Worm (Caenorhabditis elegans) whole organism, young adult: ENCODE measurements around the gene sma-5.

Source experiments
- C17E4.6 ChIP-seq: fragments of 200-800 bp; sonication (Bioruptor generic); IDR thresholded peaks from 2 replicates; pipeline ENCODE4 v1.3.6; 2022; ENCODE audit warnings: missing genetic modification reagents, missing genetic modification characterization, missing compliant biosample characterization
- F57C9.4 ChIP-seq: sonication (generic microtip); optimal IDR thresholded peaks from 2 replicates; lab custom pipeline; 2017; ENCODE audit warnings: mild to moderate bottlenecking, missing genetic modification characterization, missing compliant biosample characterization
- T07F8.4 ChIP-seq: sonication (generic microtip); optimal IDR thresholded peaks from 2 replicates; lab custom pipeline; 2016; ENCODE audit warnings: mild to moderate bottlenecking, missing genetic modification characterization, moderate library complexity, missing compliant biosample characterization
- Y53G8AR.9 ChIP-seq: fragments of 200-800 bp; sonication (Bioruptor generic); conservative IDR thresholded peaks from 2 replicates; pipeline ENCODE4 v1.3.6; 2022; ENCODE audit warnings: missing genetic modification reagents, missing genetic modification characterization, missing compliant biosample characterization
- Y95B8A.8 ChIP-seq: fragments of 200-800 bp; sonication (Bioruptor generic); IDR thresholded peaks from 2 replicates; pipeline ENCODE4 v1.3.6; 2022; ENCODE audit warnings: missing genetic modification reagents, missing genetic modification characterization, missing compliant biosample characterization
- ama-1 ChIP-seq, 3 experiments: fragments of 150-350 bp in 1 of 3; sonication (generic microtip) in 2 of 3; optimal IDR thresholded peaks; 2 replicates each; lab custom pipeline; 2014 to 2018; ENCODE audit warnings: missing biosample characterization in 2 of 3, missing genetic modification characterization in 2 of 3, missing genetic modification reagents in 2 of 3
- aptf-2 ChIP-seq: fragments of 200-800 bp; sonication (Bioruptor generic); conservative IDR thresholded peaks from 2 replicates; pipeline ENCODE4 v1.3.6; 2022; ENCODE audit warnings: missing genetic modification reagents, missing genetic modification characterization, missing compliant biosample characterization
- atf-7 ChIP-seq: sonication (generic microtip); optimal IDR thresholded peaks from 2 replicates; lab custom pipeline; 2017; ENCODE audit warnings: mild to moderate bottlenecking, missing genetic modification characterization, missing compliant biosample characterization
- athp-1 ChIP-seq: sonication (generic microtip); optimal IDR thresholded peaks from 2 replicates; lab custom pipeline; 2017; ENCODE audit warnings: mild to moderate bottlenecking, missing genetic modification characterization, missing compliant biosample characterization
- attf-6 ChIP-seq: fragments of 200-800 bp; sonication (Bioruptor generic); IDR thresholded peaks from 2 replicates; pipeline ENCODE4 v1.3.6; 2022; ENCODE audit warnings: missing genetic modification reagents, missing genetic modification characterization, missing compliant biosample characterization
- bed-1 ChIP-seq: fragments of 200-800 bp; sonication (Bioruptor generic); IDR thresholded peaks from 2 replicates; pipeline ENCODE4 v1.3.6; 2022; ENCODE audit warnings: missing genetic modification reagents, missing genetic modification characterization, missing compliant biosample characterization
- ccch-3 ChIP-seq: fragments of 200-800 bp; sonication (Bioruptor generic); optimal IDR thresholded peaks from 2 replicates; lab custom pipeline; 2018; ENCODE audit warnings: mild to moderate bottlenecking, missing genetic modification characterization, missing compliant biosample characterization
- ceh-40 ChIP-seq: fragments of 200-800 bp; sonication (Bioruptor generic); IDR thresholded peaks from 2 replicates; pipeline ENCODE4 v1.3.6; 2022; ENCODE audit warnings: missing genetic modification characterization, missing compliant biosample characterization
- ceh-79 ChIP-seq: sonication (generic microtip); optimal IDR thresholded peaks from 2 replicates; lab custom pipeline; 2017; ENCODE audit warnings: mild to moderate bottlenecking, missing genetic modification characterization, missing compliant biosample characterization
- chd-7 ChIP-seq: sonication (generic microtip); optimal IDR thresholded peaks from 2 replicates; lab custom pipeline; 2016; ENCODE audit warnings: mild to moderate bottlenecking, missing genetic modification characterization, moderate library complexity, missing compliant biosample characterization
- die-1 ChIP-seq: sonication (generic microtip); optimal IDR thresholded peaks from 2 replicates; lab custom pipeline; 2016; ENCODE audit warnings: missing genotype, mild to moderate bottlenecking, missing genetic modification characterization, missing compliant biosample characterization
- dox-1 ChIP-seq: fragments of 200-800 bp; sonication (Bioruptor generic); IDR thresholded peaks from 2 replicates; pipeline ENCODE4 v1.3.6; 2022; ENCODE audit warnings: missing genetic modification reagents, missing genetic modification characterization, missing compliant biosample characterization
- efl-1 ChIP-seq: fragments of 150-350 bp; optimal IDR thresholded peaks from 2 replicates; lab custom pipeline; 2014; ENCODE audit warnings: missing biosample characterization, missing genetic modification reagents, missing genetic modification characterization
- egl-18 ChIP-seq: fragments of 200-800 bp; sonication (Bioruptor generic); IDR thresholded peaks from 2 replicates; pipeline ENCODE4 v1.3.6; 2022; ENCODE audit warnings: missing genetic modification reagents, missing genetic modification characterization, missing compliant biosample characterization
- egl-44 ChIP-seq: fragments of 200-800 bp; sonication (Bioruptor generic); IDR thresholded peaks from 2 replicates; pipeline ENCODE4 v1.3.6; 2022; ENCODE audit warnings: missing genetic modification reagents, missing genetic modification characterization, missing compliant biosample characterization
- lin-26 ChIP-seq: fragments of 200-800 bp; sonication (Bioruptor generic); IDR thresholded peaks from 2 replicates; pipeline ENCODE4 v1.3.6; 2022; ENCODE audit warnings: missing genetic modification reagents, missing genetic modification characterization, missing compliant biosample characterization
- lin-54 ChIP-seq: fragments of 200-800 bp; sonication (Bioruptor generic); optimal IDR thresholded peaks from 2 replicates; lab custom pipeline; 2018; ENCODE audit warnings: mild to moderate bottlenecking, missing genetic modification characterization, missing compliant biosample characterization
- madf-3 ChIP-seq: fragments of 200-800 bp; sonication (Bioruptor generic); IDR thresholded peaks from 2 replicates; pipeline ENCODE4 v1.3.6; 2022; ENCODE audit warnings: missing genetic modification reagents, missing genetic modification characterization, missing compliant biosample characterization
- madf-6 ChIP-seq: fragments of 200-800 bp; sonication (Bioruptor generic); IDR thresholded peaks from 2 replicates; pipeline ENCODE4 v1.3.6; 2022; ENCODE audit warnings: missing genetic modification reagents, missing genetic modification characterization, missing compliant biosample characterization
- madf-8 ChIP-seq: fragments of 200-800 bp; sonication (Bioruptor generic); conservative IDR thresholded peaks from 2 replicates; pipeline ENCODE4 v1.3.6; 2022; ENCODE audit warnings: missing genetic modification reagents, missing genetic modification characterization, missing compliant biosample characterization
- nfyb-1 ChIP-seq: fragments of 200-800 bp; sonication (Bioruptor generic); IDR thresholded peaks from 2 replicates; pipeline ENCODE4 v1.3.6; 2022; ENCODE audit warnings: missing genetic modification reagents, missing genetic modification characterization, missing compliant biosample characterization
- nhr-179 ChIP-seq: sonication (generic microtip); optimal IDR thresholded peaks from 2 replicates; lab custom pipeline; 2016; ENCODE audit warnings: mild to moderate bottlenecking, missing genetic modification characterization, missing compliant biosample characterization
- nhr-90 ChIP-seq: sonication (generic microtip); optimal IDR thresholded peaks from 2 replicates; lab custom pipeline; 2016; ENCODE audit warnings: missing genotype, mild to moderate bottlenecking, missing genetic modification characterization, missing compliant biosample characterization
- pha-4 ChIP-seq: fragments of 150-350 bp; sonication (generic microtip); optimal IDR thresholded peaks from 2 replicates; lab custom pipeline; 2014; ENCODE audit warnings: missing biosample characterization, missing genetic modification reagents, missing genetic modification characterization
- repo-1 ChIP-seq: sonication (generic microtip); optimal IDR thresholded peaks from 2 replicates; lab custom pipeline; 2017; ENCODE audit warnings: mild to moderate bottlenecking, missing genetic modification characterization, missing compliant biosample characterization
- snpc-1.3 ChIP-seq: sonication (generic microtip); optimal IDR thresholded peaks from 2 replicates; lab custom pipeline; 2017; ENCODE audit warnings: missing genetic modification characterization, mild to moderate bottlenecking, missing compliant biosample characterization, antibody characterized with exemption, moderate library complexity, missing genotype, missing genetic modification reagents; ENCODE audit not compliant: insufficient read depth
- snpc-3.4 ChIP-seq: sonication (generic microtip); optimal IDR thresholded peaks from 2 replicates; lab custom pipeline; 2017; ENCODE audit warnings: missing genetic modification characterization, mild to moderate bottlenecking, missing compliant biosample characterization, antibody characterized with exemption, moderate library complexity, missing genotype, missing genetic modification reagents
- zfh-2 ChIP-seq: fragments of 200-800 bp; sonication (Bioruptor generic); conservative IDR thresholded peaks from 2 replicates; pipeline ENCODE4 v1.3.6; 2022; ENCODE audit warnings: missing genetic modification reagents, missing genetic modification characterization, missing compliant biosample characterization
- ztf-6 ChIP-seq: fragments of 200-800 bp; sonication (Bioruptor generic); IDR thresholded peaks from 2 replicates; pipeline ENCODE4 v1.3.6; 2022; ENCODE audit warnings: missing genetic modification reagents, missing genetic modification characterization, missing compliant biosample characterization

The sma-5 gene

DNA sequence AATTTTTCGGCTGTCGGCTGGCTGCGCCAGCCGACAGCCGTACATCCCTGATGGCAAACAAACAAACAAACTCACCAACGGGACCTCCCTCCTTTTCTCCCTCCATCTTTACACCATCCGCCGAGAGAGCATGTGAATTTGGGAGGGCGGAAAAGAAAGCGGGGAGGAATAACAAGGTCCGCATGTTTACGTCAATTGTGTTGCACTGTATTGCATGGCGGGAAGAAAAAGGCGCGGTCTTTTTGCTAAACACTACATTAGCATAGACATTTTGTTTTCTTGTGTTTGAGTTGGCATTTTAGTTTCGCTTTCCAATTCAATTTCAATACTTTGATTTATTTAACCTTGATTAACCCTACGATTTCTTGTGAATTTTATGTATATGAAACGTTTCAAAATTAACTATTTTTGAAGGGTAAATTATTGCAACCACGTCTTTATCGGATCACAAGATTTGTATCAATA, 17.4 kb downstream of the sma-5 start, which contains the start of gene C49F5.6:
Gene C49F5.6, plus strand, starts transcription at position 415 of the 465 bp plus-strand sequence.
- 0 out of 2 replicates have a peak, but pooled peaks have one; percentile 44 for TF ChIP-seq madf-3 (GFP tag; lab: Robert Waterston, UW)
- TF ChIP-seq efl-1 (GFP tag; lab: Kevin White, UChicago): peak; percentile 89
- peak; percentile 76 for TF ChIP-seq aptf-2 (GFP tag; lab: Robert Waterston, UW)
- peak; percentile 79 for TF ChIP-seq madf-6
- TF ChIP-seq madf-8 (GFP tag; lab: Robert Waterston, UW): 0 out of 2 replicates have a peak, but pooled peaks have one; percentile 31
- no peak for TF ChIP-seq atf-7 (tag; lab: Kevin White, UChicago)

DNA sequence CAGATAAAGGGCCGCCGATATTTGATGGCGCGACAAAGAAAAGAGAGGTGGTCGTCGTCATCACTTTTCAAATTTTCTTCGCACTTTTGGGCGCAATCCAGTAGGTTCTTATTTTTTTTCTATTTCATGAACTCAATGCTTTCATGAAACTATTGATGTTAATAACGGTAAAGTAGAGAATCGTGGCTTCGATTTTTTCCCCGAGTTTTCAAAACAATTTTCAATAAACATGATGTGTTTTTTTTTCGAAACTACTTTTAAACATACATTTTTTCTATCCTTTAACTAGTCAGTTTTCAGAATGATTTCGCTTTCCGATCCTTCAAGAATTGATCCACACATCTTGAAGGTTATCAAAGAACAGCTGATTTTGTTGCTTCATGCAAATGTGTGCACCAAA, 19.5 kb downstream of the sma-5 start, which contains the start of gene C49F5.5:
Gene C49F5.5, plus strand, starts transcription at position 301 of the 400 bp plus-strand sequence.
- no peak for TF ChIP-seq pha-4 (tag; lab: Kevin White, UChicago)
- no peak for TF ChIP-seq bed-1 (GFP tag; lab: Robert Waterston, UW)
- no peak for TF ChIP-seq ceh-79
- no peak for TF ChIP-seq ama-1 (optimal IDR thresholded peaks at IDR 0.05; lab: Kevin White, UChicago)
- no peak for TF ChIP-seq ama-1 (GFP tag; optimal IDR thresholded peaks at IDR 0.05; lab: Kevin White, UChicago)
- TF ChIP-seq lin-26 (GFP tag; lab: Robert Waterston, UW): no peak
- no peak for TF ChIP-seq Y95B8A.8 (GFP tag; lab: Robert Waterston, UW)
- no peak for TF ChIP-seq nhr-179 (tag; lab: Kevin White, UChicago)
- no peak for TF ChIP-seq attf-6 (GFP tag; lab: Robert Waterston, UW)
- TF ChIP-seq chd-7 (tag; lab: Kevin White, UChicago): no peak
- TF ChIP-seq ztf-6 (GFP tag; lab: Robert Waterston, UW): no peak
- no peak for TF ChIP-seq die-1 (tag; lab: Kevin White, UChicago)

DNA sequence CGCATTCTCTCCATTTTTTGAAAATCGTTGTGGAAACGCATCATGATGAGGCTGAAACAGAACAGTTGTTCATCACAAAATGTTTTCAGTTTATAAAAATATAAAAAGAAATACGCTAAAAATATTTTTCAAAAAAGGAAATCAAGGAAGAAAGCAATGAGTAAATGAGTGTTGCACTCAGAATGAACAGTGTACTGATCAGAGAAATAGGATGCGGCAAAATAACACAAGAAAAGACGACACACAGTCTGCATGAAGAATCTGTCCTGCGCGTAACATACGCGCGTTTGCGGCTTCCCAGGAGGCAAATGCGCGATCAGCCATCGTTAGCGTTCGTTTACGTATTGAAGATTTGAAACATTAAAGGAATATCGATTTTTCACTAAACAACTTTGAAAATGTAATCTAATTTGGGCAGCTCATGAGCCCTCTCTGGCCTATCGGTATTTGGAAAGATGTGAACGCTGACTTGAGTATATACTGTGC, 21.7 kb downstream of the sma-5 start, which contains the start of gene C49F5.3:
Gene C49F5.3, minus strand, starts transcription at position 51 of the 486 bp plus-strand sequence.
- TF ChIP-seq T07F8.4 (tag; lab: Kevin White, UChicago) (no peak), aptf-2 (GFP tag; lab: Robert Waterston, UW) (peak; percentile 97)
- TF ChIP-seq, all 124 proteins: peak for 1

DNA sequence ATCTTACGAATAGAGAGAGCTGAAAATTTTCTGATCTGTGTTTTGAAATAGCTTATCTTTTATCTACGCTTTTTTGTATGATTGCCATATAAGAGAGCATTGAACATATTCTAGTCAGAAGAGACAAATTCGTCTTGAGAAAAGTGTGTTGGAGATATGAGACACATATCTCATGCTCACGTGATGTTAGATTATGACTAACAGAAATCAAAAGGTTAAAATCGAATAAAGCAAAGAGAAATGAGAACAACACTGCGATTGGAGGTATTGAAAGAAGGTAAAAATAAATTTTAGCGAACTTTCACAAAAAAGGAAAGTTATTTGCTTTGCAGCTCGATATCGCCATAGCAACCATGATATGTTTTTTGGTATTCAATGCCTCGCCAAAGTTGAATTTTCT, 23.3 kb downstream of the sma-5 start, which contains the start of gene nhr-167:
Gene nhr-167, minus strand, starts transcription at position 21 of the 400 bp plus-strand sequence.
- TF ChIP-seq nhr-90 (tag; lab: Kevin White, UChicago) (no peak), F57C9.4 (no peak), egl-18 (GFP tag; lab: Robert Waterston, UW) (no peak), pha-4 (tag; lab: Kevin White, UChicago) (no peak), ceh-40 (GFP tag; lab: Robert Waterston, UW) (no peak), Y53G8AR.9 (no peak)
- TF ChIP-seq, all 124 proteins: peak for 0

DNA sequence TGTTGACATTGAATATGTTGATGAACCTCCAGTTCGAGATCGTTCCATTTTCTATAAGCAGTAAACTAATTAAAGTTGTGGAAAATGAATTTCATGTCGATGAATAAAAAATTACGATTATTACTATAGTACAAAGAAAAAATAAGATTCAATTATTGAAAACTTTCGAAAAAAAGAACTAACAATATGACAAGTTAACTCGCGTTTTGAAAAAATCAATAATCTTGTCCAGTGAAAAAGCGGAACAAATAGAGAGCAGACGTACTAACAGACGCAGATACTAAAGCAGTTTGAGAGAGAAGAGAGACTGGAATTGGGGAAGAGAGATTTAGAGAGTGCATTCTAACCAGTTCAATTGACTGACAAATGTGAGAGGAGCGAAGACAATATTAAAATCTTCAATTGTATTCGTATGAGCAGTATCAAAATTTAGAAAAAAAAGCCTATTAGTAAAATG, 30.7 kb downstream of the sma-5 start, which contains the start of gene set-6:
Gene set-6, minus strand, starts transcription at position 51 of the 457 bp plus-strand sequence.
- TF ChIP-seq lin-54: no peak
- no peak for TF ChIP-seq dox-1 (GFP tag; lab: Robert Waterston, UW)
- TF ChIP-seq egl-44: no peak
- TF ChIP-seq F57C9.4: no peak
- no peak for TF ChIP-seq attf-6 (GFP tag; lab: Robert Waterston, UW)
- no peak for TF ChIP-seq athp-1 (tag; lab: Kevin White, UChicago)
- TF ChIP-seq zfh-2: no peak
- no peak for TF ChIP-seq nfyb-1

DNA sequence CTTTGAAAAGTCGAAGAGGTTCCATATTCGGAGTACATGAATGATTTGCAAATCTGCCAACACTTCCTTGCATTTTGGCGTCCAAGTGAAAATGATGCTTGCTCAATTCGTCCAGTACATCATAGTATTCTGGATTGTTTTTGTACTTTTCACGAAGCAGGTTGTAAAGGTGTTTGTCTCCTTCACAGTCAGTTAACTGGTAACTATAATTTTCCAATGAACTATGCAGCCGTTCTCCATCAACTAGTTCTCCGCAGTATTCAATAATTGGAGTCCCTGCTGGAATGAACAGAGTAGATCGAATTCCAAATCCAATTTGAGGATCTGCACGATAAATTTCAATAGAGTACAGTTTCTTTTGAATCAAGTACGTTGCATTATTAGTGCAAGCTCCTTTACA, 34.0 kb downstream of the sma-5 start:
- TF ChIP-seq repo-1 (tag; lab: Kevin White, UChicago) (peak; percentile 6), snpc-3.4 (tag; lab: Kevin White, UChicago) (no peak), ccch-3 (GFP tag; lab: Kevin White, UChicago) (no peak), snpc-1.3 (tag; lab: Kevin White, UChicago) (no peak), nhr-90 (tag; lab: Kevin White, UChicago) (no peak), madf-3 (GFP tag; lab: Robert Waterston, UW) (no peak), C17E4.6 (GFP tag; lab: Robert Waterston, UW) (no peak)
